Fruit fly (Drosophila melanogaster): Measurements from ENCODE around the gene CG14316.

The CG14316 gene

DNA sequence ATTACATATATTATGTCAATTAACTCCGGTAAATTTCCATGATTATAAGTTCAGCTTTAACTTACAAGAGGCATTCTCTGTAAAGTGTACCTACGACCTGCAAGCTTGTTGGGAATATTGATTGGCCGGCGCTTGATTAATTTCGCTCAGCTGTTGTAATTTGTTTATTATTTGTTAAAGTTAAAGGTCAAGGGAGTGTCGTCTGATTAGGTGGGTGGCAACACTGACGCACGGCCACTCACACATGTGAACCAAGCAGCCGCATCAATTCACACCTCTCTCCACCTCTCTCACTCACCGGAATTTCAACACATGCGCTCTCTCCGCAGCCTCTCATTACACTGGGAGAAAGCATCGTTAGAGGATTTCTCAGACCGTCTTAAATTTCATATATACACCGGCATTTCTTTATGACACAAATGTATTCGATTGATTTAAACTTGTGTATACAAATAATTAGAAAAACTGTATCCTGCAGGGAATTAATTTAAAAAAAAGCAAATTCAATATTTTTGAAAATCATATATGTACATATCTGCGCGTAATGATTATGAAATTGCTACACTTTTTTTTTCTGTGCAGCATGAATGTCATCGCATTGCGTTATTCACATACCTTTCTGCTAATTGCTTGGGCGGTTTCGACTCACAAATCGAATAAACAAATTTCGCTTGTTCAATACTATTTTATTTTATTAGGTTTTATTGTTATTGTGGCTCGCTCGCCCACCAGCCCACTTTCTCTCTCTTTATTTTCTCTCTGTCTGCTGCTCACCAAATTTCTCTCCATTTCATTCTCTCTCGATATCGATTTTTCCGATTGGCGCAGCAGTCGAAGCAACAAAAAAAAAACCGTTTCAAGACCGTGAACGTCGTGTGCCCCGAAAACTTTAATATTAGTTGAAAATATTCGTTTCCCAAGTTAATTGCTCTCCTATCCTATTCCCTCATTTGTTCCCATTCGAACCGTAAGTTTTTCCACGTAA, 20.4 kb downstream of the CG14316 start (continued):
- TF ChIP-seq al (GFP tag; IDR thresholded peaks at IDR 0.05) (peak; percentile 87), CG4282 (GFP tag; optimal IDR thresholded peaks at IDR 0.05) (peak; percentile 50), tll (GFP tag; optimal IDR thresholded peaks at IDR 0.05) (peak in 1 of 2 experiments; percentile 52), en (GFP tag; optimal IDR thresholded peaks at IDR 0.05) (peak; percentile 82), Trl (optimal IDR thresholded peaks at IDR 0.05) (peak; percentile 76 to 77), Trl (GFP tag; optimal IDR thresholded peaks at IDR 0.05) (peak; percentile 74)

- TF ChIP-seq bcd (GFP tag; optimal IDR thresholded peaks at IDR 0.05), result peak; percentile 3
- TF ChIP-seq CG3407 (GFP tag; optimal IDR thresholded peaks at IDR 0.05), result no peak
- TF ChIP-seq Med (GFP tag), result peak; percentile 80
- TF ChIP-seq Hsf (GFP tag; optimal IDR thresholded peaks at IDR 0.05), result no peak
- TF ChIP-seq MBD-R2 (GFP tag; IDR thresholded peaks at IDR 0.05), result peak; percentile 87
- peak; percentile 42 for TF ChIP-seq YL-1 (GFP tag; optimal IDR thresholded peaks at IDR 0.05)
- no peak for TF ChIP-seq CG6854 (GFP tag; optimal IDR thresholded peaks at IDR 0.05)
- TF ChIP-seq sens (GFP tag), result peak; percentile 20
- TF ChIP-seq maf-S (GFP tag; optimal IDR thresholded peaks at IDR 0.05), result no peak
- TF ChIP-seq stwl (tag; optimal IDR thresholded peaks at IDR 0.05), result peak; percentile 86
- peak; percentile 88 for TF ChIP-seq E2f2 (GFP tag; IDR thresholded peaks at IDR 0.05)
- no peak for TF ChIP-seq Camta (GFP tag; optimal IDR thresholded peaks at IDR 0.05)
- TF ChIP-seq CG2199 (GFP tag; IDR thresholded peaks at IDR 0.05), result 0 out of 3 replicates have a peak, but pooled peaks have one; percentile 37
- 0 out of 2 replicates have a peak, but pooled peaks have one; percentile 3 for TF ChIP-seq amos (GFP tag; IDR thresholded peaks at IDR 0.05; ENCODE audit: partially characterized antibody)
- TF ChIP-seq CrebB (tag; optimal IDR thresholded peaks at IDR 0.05), result no peak
- TF ChIP-seq ewg (GFP tag; optimal IDR thresholded peaks at IDR 0.05), result peak; percentile 62
- TF ChIP-seq CG4617 (GFP tag; optimal IDR thresholded peaks at IDR 0.05; ENCODE audit: borderline replicate concordance), result peak; percentile 49
- no peak for TF ChIP-seq stc (GFP tag; IDR thresholded peaks at IDR 0.05)
- no peak for TF ChIP-seq CG2712 (tag; optimal IDR thresholded peaks at IDR 0.05)
- TF ChIP-seq Trl (optimal IDR thresholded peaks at IDR 0.05), result no peak
- TF ChIP-seq Trl (GFP tag; optimal IDR thresholded peaks at IDR 0.05), result no peak
- TF ChIP-seq seq (GFP tag; IDR thresholded peaks at IDR 0.05), result peak; percentile 42; the same call in 1 of the 2 replicates
- no peak for TF ChIP-seq bab2 (GFP tag; optimal IDR thresholded peaks at IDR 0.05)
- TF ChIP-seq ATbp (GFP tag; optimal IDR thresholded peaks at IDR 0.05), result no peak
- TF ChIP-seq gfzf (GFP tag; optimal IDR thresholded peaks at IDR 0.05), result peak; percentile 79
- TF ChIP-seq CG10267 (tag; optimal IDR thresholded peaks at IDR 0.05), result peak; percentile 69
- TF ChIP-seq CG11085 (GFP tag; IDR thresholded peaks at IDR 0.05), result no peak
- TF ChIP-seq chif (GFP tag; optimal IDR thresholded peaks at IDR 0.05), result no peak
- TF ChIP-seq so (GFP tag; IDR thresholded peaks at IDR 0.05), result no peak
- no peak for TF ChIP-seq CG18262 (tag; optimal IDR thresholded peaks at IDR 0.05)
- TF ChIP-seq HHEX (GFP tag; optimal IDR thresholded peaks at IDR 0.05), result no peak
- TF ChIP-seq dimm (GFP tag; IDR thresholded peaks at IDR 0.05), result no peak
- no peak for TF ChIP-seq Chrac-16 (GFP tag; optimal IDR thresholded peaks at IDR 0.05)
- no peak for TF ChIP-seq CG7786 (GFP tag; optimal IDR thresholded peaks at IDR 0.05)
- TF ChIP-seq Atf6 (GFP tag; IDR thresholded peaks at IDR 0.05), result no peak
- TF ChIP-seq CG4854 (GFP tag; optimal IDR thresholded peaks at IDR 0.05), result no peak
- peak; percentile 80 for TF ChIP-seq CG15514 (GFP tag; optimal IDR thresholded peaks at IDR 0.05)
- peak; percentile 51 for TF ChIP-seq row (GFP tag; IDR thresholded peaks at IDR 0.05)
- peak; percentile 45; the same call in 1 of the 3 replicates for TF ChIP-seq Opbp (GFP tag; IDR thresholded peaks at IDR 0.05; ENCODE audit: partially characterized antibody)
- TF ChIP-seq ken (GFP tag; IDR thresholded peaks at IDR 0.05), result 0 out of 3 replicates have a peak, but pooled peaks have one; percentile 32
- TF ChIP-seq ERR (GFP tag; optimal IDR thresholded peaks at IDR 0.05), result no peak
- TF ChIP-seq Lhr (GFP tag; optimal IDR thresholded peaks at IDR 0.05), result peak; percentile 0
- TF ChIP-seq CG1529 (GFP tag; optimal IDR thresholded peaks at IDR 0.05), result no peak
These were observed 31.3 kb downstream of the CG14316 start, which contains the start of gene cdm for dm6 chr3R:18183244-18183643. Gene cdm (minus strand): TSS chr3R:18183479.

Data from whole organism, embryonic.